Fruit fly (Drosophila melanogaster) whole organism, embryonic: ENCODE results near the gene Dyrk2.

Source experiments
- Antp ChIP-seq: fragments of 200-800 bp; sonication (Bioruptor generic); optimal IDR thresholded peaks from 3 replicates; lab custom pipeline; 2016; ENCODE audit warnings: missing biosample characterization, missing genetic modification characterization
- CG10431 ChIP-seq: fragments of 200-800 bp; sonication (Bioruptor generic); optimal IDR thresholded peaks from 3 replicates; lab custom pipeline; 2018; ENCODE audit warnings: missing biosample characterization, mild to moderate bottlenecking, missing genetic modification characterization
- CG11085 ChIP-seq: fragments of 200-800 bp; sonication (Bioruptor generic); IDR thresholded peaks from 2 replicates; pipeline ENCODE4 v1.3.6; 2022; ENCODE audit warnings: missing biosample characterization, missing genetic modification characterization
- CG13424 ChIP-seq: fragments of 200-800 bp; sonication (Bioruptor generic); optimal IDR thresholded peaks from 2 replicates; lab custom pipeline; 2019; ENCODE audit warnings: missing biosample characterization, mild to moderate bottlenecking, missing genetic modification characterization, moderate library complexity
- CG14965 ChIP-seq: fragments of 200-800 bp; sonication (Bioruptor generic); optimal IDR thresholded peaks from 2 replicates; lab custom pipeline; 2016; ENCODE audit warnings: missing biosample characterization, missing genetic modification characterization, borderline replicate concordance
- CG15073 ChIP-seq: fragments of 200-800 bp; sonication (Bioruptor generic); optimal IDR thresholded peaks from 2 replicates; lab custom pipeline; 2016; ENCODE audit warnings: missing biosample characterization, missing genetic modification characterization
- CG15269 ChIP-seq: fragments of 200-800 bp; sonication (Bioruptor generic); optimal IDR thresholded peaks from 2 replicates; lab custom pipeline; 2018; ENCODE audit warnings: missing biosample characterization, mild to moderate bottlenecking, missing genetic modification characterization, moderate library complexity
- CG15479 ChIP-seq: fragments of 200-800 bp; sonication (Bioruptor generic); optimal IDR thresholded peaks from 3 replicates; lab custom pipeline; 2019; ENCODE audit warnings: missing biosample characterization, mild to moderate bottlenecking, missing genetic modification characterization, moderate library complexity
- CG16813 ChIP-seq: fragments of 200-800 bp; sonication (Bioruptor generic); IDR thresholded peaks from 3 replicates; pipeline ENCODE4 v1.3.6; 2022; ENCODE audit warnings: missing biosample characterization, missing genetic modification characterization; ENCODE audit not compliant: partially characterized antibody
- CG17802 ChIP-seq: fragments of 200-800 bp; sonication (Bioruptor generic); optimal IDR thresholded peaks from 2 replicates; lab custom pipeline; 2018; ENCODE audit warnings: missing biosample characterization, mild to moderate bottlenecking, missing genetic modification characterization, moderate library complexity
- CG18476 ChIP-seq: fragments of 200-800 bp; sonication (Bioruptor generic); optimal IDR thresholded peaks from 2 replicates; lab custom pipeline; 2016; ENCODE audit warnings: missing biosample characterization, mild to moderate bottlenecking, missing genetic modification characterization
- CG32772 ChIP-seq: fragments of 200-800 bp; sonication (Bioruptor generic); IDR thresholded peaks from 2 replicates; pipeline ENCODE4 v1.3.6; 2022; ENCODE audit warnings: missing biosample characterization, missing genetic modification characterization
- CG7271 ChIP-seq: fragments of 200-800 bp; sonication (Bioruptor generic); optimal IDR thresholded peaks from 2 replicates; lab custom pipeline; 2018; ENCODE audit warnings: missing biosample characterization, mild to moderate bottlenecking, missing genetic modification characterization, moderate library complexity
- CG7745 ChIP-seq: fragments of 200-800 bp; sonication (Bioruptor generic); optimal IDR thresholded peaks from 2 replicates; lab custom pipeline; 2018; ENCODE audit warnings: missing biosample characterization, mild to moderate bottlenecking, missing genetic modification characterization, moderate library complexity
- CG7839 ChIP-seq: fragments of 200-800 bp; sonication (Bioruptor generic); optimal IDR thresholded peaks from 3 replicates; lab custom pipeline; 2018; ENCODE audit warnings: missing biosample characterization, mild to moderate bottlenecking, missing genetic modification characterization, moderate library complexity
- CG7987 ChIP-seq: fragments of 200-800 bp; sonication (Bioruptor generic); optimal IDR thresholded peaks from 2 replicates; lab custom pipeline; 2018; ENCODE audit warnings: missing biosample characterization, mild to moderate bottlenecking, missing genetic modification characterization, moderate library complexity
- CG9817 ChIP-seq: fragments of 200-800 bp; sonication (Bioruptor generic); optimal IDR thresholded peaks from 2 replicates; lab custom pipeline; 2018; ENCODE audit warnings: missing biosample characterization, mild to moderate bottlenecking, missing genetic modification characterization, moderate library complexity
- CHES-1-like ChIP-seq: fragments of 200-800 bp; sonication (Bioruptor generic); optimal IDR thresholded peaks from 2 replicates; lab custom pipeline; 2016; ENCODE audit warnings: missing biosample characterization, missing genetic modification characterization
- CkIIα-i1 ChIP-seq: fragments of 200-800 bp; sonication (Bioruptor generic); IDR thresholded peaks from 2 replicates; pipeline ENCODE4 v1.3.6; 2022; ENCODE audit warnings: missing biosample characterization, missing genetic modification characterization
- Dbx ChIP-seq: fragments of 200-800 bp; sonication (Bioruptor generic); IDR thresholded peaks from 3 replicates; pipeline ENCODE4 v1.3.6; 2022; ENCODE audit warnings: missing biosample characterization, missing genetic modification characterization
- Dek ChIP-seq: fragments of 200-800 bp; sonication (Bioruptor generic); optimal IDR thresholded peaks from 3 replicates; lab custom pipeline; 2019; ENCODE audit warnings: missing biosample characterization, mild to moderate bottlenecking, missing genetic modification characterization, moderate library complexity
- Dip3 ChIP-seq: fragments of 200-800 bp; sonication (Bioruptor generic); optimal IDR thresholded peaks from 3 replicates; lab custom pipeline; 2016; ENCODE audit warnings: missing biosample characterization, missing genetic modification characterization
- Ets97D ChIP-seq: fragments of 200-800 bp; sonication (Bioruptor generic); optimal IDR thresholded peaks from 3 replicates; lab custom pipeline; 2016; ENCODE audit warnings: missing biosample characterization, missing genetic modification characterization
- Fer3 ChIP-seq: fragments of 200-800 bp; sonication (Bioruptor generic); optimal IDR thresholded peaks from 2 replicates; lab custom pipeline; 2018; ENCODE audit warnings: missing biosample characterization, mild to moderate bottlenecking, missing genetic modification characterization, moderate library complexity
- HHEX ChIP-seq: fragments of 200-800 bp; sonication (Bioruptor generic); optimal IDR thresholded peaks from 3 replicates; lab custom pipeline; 2017; ENCODE audit warnings: missing biosample characterization, mild to moderate bottlenecking, missing genetic modification characterization, missing genetic modification reagents
- HLHmδ ChIP-seq: fragments of 200-800 bp; sonication (Bioruptor generic); optimal IDR thresholded peaks from 2 replicates; lab custom pipeline; 2018; ENCODE audit warnings: missing biosample characterization, mild to moderate bottlenecking, missing genetic modification characterization, moderate library complexity
- HmgZ ChIP-seq: fragments of 200-800 bp; sonication (Bioruptor generic); optimal IDR thresholded peaks from 2 replicates; lab custom pipeline; 2018; ENCODE audit warnings: missing biosample characterization, mild to moderate bottlenecking, missing genetic modification characterization
- Jarid2 ChIP-seq: fragments of 200-800 bp; sonication (Bioruptor generic); optimal IDR thresholded peaks from 3 replicates; lab custom pipeline; 2017; ENCODE audit warnings: mild to moderate bottlenecking, missing biosample characterization, missing genetic modification reagents, missing genetic modification characterization
- Max ChIP-seq: fragments of 200-800 bp; sonication (Bioruptor generic); optimal IDR thresholded peaks from 2 replicates; lab custom pipeline; 2016; ENCODE audit warnings: missing biosample characterization, mild to moderate bottlenecking, missing genetic modification characterization
- Med ChIP-seq: fragments of 200-800 bp; sonication (Bioruptor generic); peaks from one replicate; lab custom pipeline; 2016; ENCODE audit warnings: missing biosample characterization, missing genetic modification characterization, mild to moderate bottlenecking, inconsistent platforms, moderate library complexity
- Neu2 ChIP-seq: fragments of 200-800 bp; sonication (Bioruptor generic); optimal IDR thresholded peaks from 3 replicates; lab custom pipeline; 2016; ENCODE audit warnings: missing biosample characterization, missing genetic modification characterization, borderline replicate concordance
- Opbp ChIP-seq: fragments of 200-800 bp; sonication (Bioruptor generic); IDR thresholded peaks from 3 replicates; pipeline ENCODE4 v1.3.6; 2022; ENCODE audit warnings: missing biosample characterization, missing genetic modification characterization; ENCODE audit not compliant: partially characterized antibody
- Side ChIP-seq: fragments of 200-800 bp; sonication (Bioruptor generic); optimal IDR thresholded peaks from 2 replicates; lab custom pipeline; 2016; ENCODE audit warnings: missing biosample characterization, missing genetic modification characterization
- ash1 ChIP-seq: fragments of 200-800 bp; sonication (Bioruptor generic); optimal IDR thresholded peaks from 2 replicates; lab custom pipeline; 2018; ENCODE audit warnings: missing biosample characterization, mild to moderate bottlenecking, missing genetic modification characterization
- cg ChIP-seq: fragments of 200-800 bp; sonication (Bioruptor generic); optimal IDR thresholded peaks from 3 replicates; lab custom pipeline; 2019; ENCODE audit warnings: missing biosample characterization, mild to moderate bottlenecking, missing genetic modification characterization, moderate library complexity
- crol ChIP-seq: fragments of 200-800 bp; sonication (Bioruptor generic); IDR thresholded peaks from 2 replicates; pipeline ENCODE4 v1.3.6; 2022; ENCODE audit warnings: missing biosample characterization, missing genetic modification characterization
- ems ChIP-seq: fragments of 200-800 bp; sonication (Bioruptor generic); optimal IDR thresholded peaks from 3 replicates; lab custom pipeline; 2016; ENCODE audit warnings: missing biosample characterization, missing genetic modification characterization
- fru ChIP-seq: fragments of >200 bp; optimal IDR thresholded peaks from 2 replicates; lab custom pipeline; 2017
- ftz-f1 ChIP-seq: fragments of 200-800 bp; sonication (Bioruptor generic); optimal IDR thresholded peaks from 2 replicates; lab custom pipeline; 2016; ENCODE audit warnings: missing biosample characterization, missing genetic modification characterization
- her ChIP-seq: fragments of 200-800 bp; sonication (Bioruptor generic); optimal IDR thresholded peaks from 2 replicates; lab custom pipeline; 2016; ENCODE audit warnings: missing biosample characterization, missing genetic modification characterization
- hth ChIP-seq: fragments of >200 bp; optimal IDR thresholded peaks from 2 replicates; lab custom pipeline; 2017; ENCODE audit warnings: inconsistent platforms
- ind ChIP-seq: fragments of 200-800 bp; sonication (Bioruptor generic); optimal IDR thresholded peaks from 3 replicates; lab custom pipeline; 2016; ENCODE audit warnings: missing biosample characterization, missing genetic modification characterization
- kni ChIP-seq: fragments of 200-800 bp; sonication (Bioruptor generic); optimal IDR thresholded peaks from 3 replicates; lab custom pipeline; 2017; ENCODE audit warnings: mild to moderate bottlenecking, missing biosample characterization, missing genetic modification reagents, missing genetic modification characterization
- nau ChIP-seq: fragments of 200-800 bp; sonication (Bioruptor generic); optimal IDR thresholded peaks from 3 replicates; lab custom pipeline; 2017; ENCODE audit warnings: missing biosample characterization, mild to moderate bottlenecking, missing genetic modification characterization, missing genetic modification reagents
- pnt ChIP-seq: fragments of 200-800 bp; sonication (Bioruptor generic); optimal IDR thresholded peaks from 3 replicates; lab custom pipeline; 2016; ENCODE audit warnings: missing biosample characterization, missing genetic modification characterization
- psq ChIP-seq: fragments of 200-800 bp; sonication (Bioruptor generic); optimal IDR thresholded peaks from 2 replicates; lab custom pipeline; 2017; ENCODE audit warnings: missing biosample characterization, missing genetic modification characterization
- row ChIP-seq: fragments of 200-800 bp; sonication (Bioruptor generic); IDR thresholded peaks from 3 replicates; pipeline ENCODE4 v1.3.6; 2022; ENCODE audit warnings: missing biosample characterization, missing genetic modification characterization
- salm ChIP-seq: fragments of 200-800 bp; sonication (Bioruptor generic); optimal IDR thresholded peaks from 2 replicates; lab custom pipeline; 2018; ENCODE audit warnings: missing biosample characterization, mild to moderate bottlenecking, missing genetic modification characterization
- scrt ChIP-seq: fragments of 200-800 bp; sonication (Bioruptor generic); optimal IDR thresholded peaks from 2 replicates; lab custom pipeline; 2018; ENCODE audit warnings: missing biosample characterization, mild to moderate bottlenecking, missing genetic modification characterization, moderate library complexity
- sens ChIP-seq: fragments of 200-800 bp; sonication (Bioruptor generic); peaks from one replicate; lab custom pipeline; 2016; ENCODE audit warnings: missing biosample characterization, missing genetic modification characterization
- twi ChIP-seq: fragments of 200-800 bp; optimal IDR thresholded peaks from 2 replicates; lab custom pipeline; 2019; ENCODE audit warnings: missing biosample characterization, mild to moderate bottlenecking, missing genetic modification characterization, moderate library complexity
- usp ChIP-seq: fragments of >200 bp; optimal IDR thresholded peaks from 2 replicates; lab custom pipeline; 2017; ENCODE audit warnings: missing biosample characterization, missing genetic modification characterization

Dyrk2 gene

DNA sequence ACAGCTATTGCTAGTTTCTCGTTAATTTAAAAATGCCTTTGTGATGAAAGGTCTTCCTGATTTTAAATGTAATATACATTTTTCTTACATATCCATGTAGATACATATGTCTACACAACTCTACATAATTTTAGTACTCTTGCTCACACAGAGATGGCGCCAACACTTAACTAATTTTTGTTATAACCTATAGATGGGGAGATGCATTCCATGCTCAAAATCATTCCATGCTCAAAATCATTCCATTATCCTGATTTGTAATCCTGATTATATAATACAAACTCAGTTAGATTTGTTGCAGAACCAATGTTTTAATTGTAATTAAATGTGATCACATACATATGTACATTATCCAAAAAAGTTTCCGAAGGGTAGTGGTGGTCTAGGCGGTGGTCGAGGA, 73.0 kb downstream of the Dyrk2 start (continued):
- peak; percentile 62; the same call in 2 of the 3 replicates for TF ChIP-seq CG16813 (GFP tag; lab: Robert Waterston, UW)
- no peak for TF ChIP-seq CG14965 (GFP tag; lab: Kevin White, UChicago)
- TF ChIP-seq pnt (GFP tag; lab: Kevin White, UChicago), result peak; percentile 33
- no peak for TF ChIP-seq Fer3 (tag; lab: Kevin White, UChicago)
- no peak for TF ChIP-seq ftz-f1
- TF ChIP-seq Dbx (GFP tag; lab: Robert Waterston, UW), result no peak
- no peak for TF ChIP-seq CG18476 (GFP tag; lab: Kevin White, UChicago)
- TF ChIP-seq CG13424 (tag; lab: Kevin White, UChicago), result no peak
- TF ChIP-seq Side (GFP tag; lab: Kevin White, UChicago), result no peak
- TF ChIP-seq CG11085 (GFP tag; lab: Robert Waterston, UW), result no peak
- TF ChIP-seq CG7987 (GFP tag; lab: Kevin White, UChicago), result no peak
- TF ChIP-seq crol (GFP tag; lab: Robert Waterston, UW), result no peak
- no peak for TF ChIP-seq CG7839 (tag; lab: Kevin White, UChicago)
- TF ChIP-seq Neu2, result no peak
- TF ChIP-seq Dek (tag; lab: Kevin White, UChicago), result no peak
- no peak for TF ChIP-seq CG7271 (tag; lab: Kevin White, UChicago)
- no peak for TF ChIP-seq CG10431 (GFP tag; lab: Kevin White, UChicago)
- no peak for TF ChIP-seq ash1 (GFP tag; lab: Kevin White, UChicago)
- TF ChIP-seq HHEX (GFP tag; lab: Kevin White, UChicago), result no peak
- no peak for TF ChIP-seq nau (GFP tag; lab: Kevin White, UChicago)
- TF ChIP-seq HmgZ (tag; lab: Kevin White, UChicago), result no peak
- TF ChIP-seq psq (GFP tag; lab: Kevin White, UChicago), result no peak
- TF ChIP-seq Med (GFP tag; lab: Kevin White, UChicago), result no peak
- TF ChIP-seq fru (lab: Kevin White, UChicago), result no peak
- no peak for TF ChIP-seq CG7745 (tag; lab: Kevin White, UChicago)
- TF ChIP-seq scrt (GFP tag; lab: Kevin White, UChicago), result no peak
- TF ChIP-seq ems (GFP tag; lab: Kevin White, UChicago), result no peak
- TF ChIP-seq usp (GFP tag; lab: Kevin White, UChicago), result no peak
- no peak for TF ChIP-seq twi (tag; lab: Kevin White, UChicago)
- TF ChIP-seq row, result no peak
- TF ChIP-seq CG15269 (tag; lab: Kevin White, UChicago), result no peak
- TF ChIP-seq CG9817 (tag; lab: Kevin White, UChicago), result peak; percentile 18
- no peak for TF ChIP-seq CHES-1-like
- TF ChIP-seq Dip3, result no peak
- no peak for TF ChIP-seq Antp
- peak; percentile 63; the same call in 1 of the 3 replicates for TF ChIP-seq Opbp (GFP tag; lab: Robert Waterston, UW)
- TF ChIP-seq Ets97D (GFP tag; lab: Kevin White, UChicago), result peak; percentile 13
- TF ChIP-seq CkIIα-i1 (GFP tag; lab: Robert Waterston, UW), result no peak
- no peak for TF ChIP-seq kni (GFP tag; lab: Kevin White, UChicago)
- no peak for TF ChIP-seq CG15073 (GFP tag; lab: Kevin White, UChicago)
- no peak for TF ChIP-seq CG32772 (GFP tag; lab: Robert Waterston, UW)
- peak; percentile 60 for TF ChIP-seq sens (GFP tag; lab: Kevin White, UChicago)
- TF ChIP-seq hth (lab: Kevin White, UChicago), result no peak
- no peak for TF ChIP-seq CG17802 (tag; lab: Kevin White, UChicago)
- TF ChIP-seq ind, result no peak
- no peak for TF ChIP-seq cg (GFP tag; lab: Kevin White, UChicago)
- TF ChIP-seq HLHmδ, result no peak
- TF ChIP-seq Max (GFP tag; lab: Kevin White, UChicago), result no peak
- TF ChIP-seq salm, result no peak
- no peak for TF ChIP-seq CG15479 (GFP tag; lab: Kevin White, UChicago)
- TF ChIP-seq Jarid2 (GFP tag; lab: Kevin White, UChicago), result no peak
- no peak for TF ChIP-seq her (GFP tag; lab: Kevin White, UChicago)
